Fruit fly (Drosophila melanogaster) whole organism, adult: ENCODE results near the gene S.

Experiments used
- CG12768 ChIP-seq: fragments of 200-800 bp; sonication (Bioruptor generic); optimal IDR thresholded peaks from 2 replicates; lab custom pipeline; 2017; ENCODE audit warnings: missing biosample characterization, missing genetic modification characterization, mild to moderate bottlenecking, moderate library complexity, missing genetic modification reagents
- CG7101 ChIP-seq: fragments of 200-800 bp; sonication (Bioruptor generic); optimal IDR thresholded peaks from 2 replicates; lab custom pipeline; 2018; ENCODE audit warnings: missing biosample characterization, mild to moderate bottlenecking, missing genetic modification characterization, moderate library complexity
- Crg-1 ChIP-seq: fragments of 200-800 bp; sonication (Bioruptor generic); optimal IDR thresholded peaks from 2 replicates; lab custom pipeline; 2016; ENCODE audit warnings: missing biosample characterization, missing genetic modification characterization
- Hr96 ChIP-seq: fragments of 200-800 bp; sonication (Bioruptor generic); optimal IDR thresholded peaks from 2 replicates; lab custom pipeline; 2016; ENCODE audit warnings: missing biosample characterization, missing genetic modification characterization
- cic ChIP-seq: fragments of 200-800 bp; sonication (Bioruptor generic); optimal IDR thresholded peaks from 2 replicates; lab custom pipeline; 2017; ENCODE audit warnings: missing biosample characterization, mild to moderate bottlenecking, missing genetic modification characterization, moderate library complexity
- cnc ChIP-seq, 2 experiments: fragments of >200 bp; optimal IDR thresholded peaks; 2 replicates each; lab custom pipeline; 2017
- ovo ChIP-seq: fragments of 200-800 bp; sonication (Bioruptor generic); optimal IDR thresholded peaks from 2 replicates; lab custom pipeline; 2016; ENCODE audit warnings: missing biosample characterization, missing genetic modification characterization
- pad ChIP-seq: fragments of 200-800 bp; sonication (Bioruptor generic); optimal IDR thresholded peaks from 3 replicates; lab custom pipeline; 2017; ENCODE audit warnings: missing biosample characterization, missing genetic modification characterization, mild to moderate bottlenecking, moderate library complexity, missing genetic modification reagents

dm6 chr2L:1072184-1072583, 5.4 kb downstream of the S start:
- TF ChIP-seq CG7101: peak; percentile 71
- peak; percentile 54 for TF ChIP-seq Crg-1
- peak; percentile 48 for TF ChIP-seq ovo
- no peak for TF ChIP-seq cnc (optimal IDR thresholded peaks at IDR 0.05; lab: Kevin White, UChicago)
- TF ChIP-seq cic (GFP tag; lab: Kevin White, UChicago): no peak
- peak; percentile 53 for TF ChIP-seq Hr96
- TF ChIP-seq pad (GFP tag; lab: Kevin White, UChicago): peak; percentile 47
- TF ChIP-seq CG12768 (GFP tag; lab: Kevin White, UChicago): peak; percentile 41
